Worm (Caenorhabditis elegans): Measurements from ENCODE around the gene Y49F6B.13.

The Y49F6B.13 gene

ce11 chrII:3476536-3476935 is 5.0 kb upstream of the Y49F6B.13 start:
- TF ChIP-seq dsc-1 (tag; optimal IDR thresholded peaks at IDR 0.05) = no peak
- TF ChIP-seq fos-1 (tag; optimal IDR thresholded peaks at IDR 0.05) = no peak
- TF ChIP-seq pag-3 (tag; optimal IDR thresholded peaks at IDR 0.05; ENCODE audit: borderline replicate concordance, insufficient read depth) = no peak
- no peak for TF ChIP-seq C04F5.9 (tag; optimal IDR thresholded peaks at IDR 0.05)
- no peak for TF ChIP-seq ztf-11 (tag; optimal IDR thresholded peaks at IDR 0.05)
- no peak for TF ChIP-seq ama-1 (optimal IDR thresholded peaks at IDR 0.05)
- no peak for TF ChIP-seq hpl-2 (GFP tag; optimal IDR thresholded peaks at IDR 0.05)
- no peak for TF ChIP-seq sup-37 (GFP tag; optimal IDR thresholded peaks at IDR 0.05)
- no peak for TF ChIP-seq nhr-77 (tag; optimal IDR thresholded peaks at IDR 0.05)
- TF ChIP-seq hlh-4 (tag; optimal IDR thresholded peaks at IDR 0.05) = no peak
- no peak for TF ChIP-seq mab-9 (GFP tag; IDR thresholded peaks at IDR 0.05)
- TF ChIP-seq vab-15 (tag; optimal IDR thresholded peaks at IDR 0.05) = no peak
- no peak for TF ChIP-seq rnt-1 (tag; optimal IDR thresholded peaks at IDR 0.05)
- no peak for TF ChIP-seq efl-3 (GFP tag; optimal IDR thresholded peaks at IDR 0.05)
- no peak for TF ChIP-seq ceh-82 (tag; optimal IDR thresholded peaks at IDR 0.05)
- no peak for TF ChIP-seq blmp-1 (tag; optimal IDR thresholded peaks at IDR 0.05)
- no peak for TF ChIP-seq nhr-90 (tag; optimal IDR thresholded peaks at IDR 0.05; ENCODE audit: poor library complexity)
- no peak for TF ChIP-seq efl-1 (optimal IDR thresholded peaks at IDR 0.05)
- TF ChIP-seq efl-1 (GFP tag; optimal IDR thresholded peaks at IDR 0.05 in 1 of 2) = no peak
- no peak for TF ChIP-seq ceh-88 (GFP tag; IDR thresholded peaks at IDR 0.05)
- no peak for TF ChIP-seq xbp-1 (tag; optimal IDR thresholded peaks at IDR 0.05)

- TF ChIP-seq rnt-1 (tag; optimal IDR thresholded peaks at IDR 0.05) (no peak), snu-23 (GFP tag; optimal IDR thresholded peaks at IDR 0.05) (no peak), lin-13 (GFP tag; optimal IDR thresholded peaks at IDR 0.05) (no peak), ceh-90 (tag; optimal IDR thresholded peaks at IDR 0.05) (no peak), egl-27 (tag; optimal IDR thresholded peaks at IDR 0.05) (no peak), ceh-63 (GFP tag; optimal IDR thresholded peaks at IDR 0.05) (no peak), hlh-17 (GFP tag; optimal IDR thresholded peaks at IDR 0.05; ENCODE audit: borderline replicate concordance) (no peak), grh-1 (GFP tag; IDR thresholded peaks at IDR 0.05) (no peak), nhr-77 (tag; optimal IDR thresholded peaks at IDR 0.05) (no peak), fkh-4 (tag; optimal IDR thresholded peaks at IDR 0.05; ENCODE audit: borderline replicate concordance) (no peak), unc-86 (tag; optimal IDR thresholded peaks at IDR 0.05) (no peak), ama-1 (optimal IDR thresholded peaks at IDR 0.05) (no peak), nhr-84 (tag; optimal IDR thresholded peaks at IDR 0.05) (no peak), sptf-1 (tag; optimal IDR thresholded peaks at IDR 0.05) (no peak), aha-1 (tag; optimal IDR thresholded peaks at IDR 0.05) (no peak)
Measured at ce11 chrII:3473744-3474143, 2.2 kb upstream of the Y49F6B.13 start, which contains the start of gene sdz-32. sdz-32 (plus strand) TSS chrII:3474044.

- no peak for TF ChIP-seq nhr-11 (tag; optimal IDR thresholded peaks at IDR 0.05)
- TF ChIP-seq fkh-10 (GFP tag; optimal IDR thresholded peaks at IDR 0.05) = no peak
- no peak for TF ChIP-seq alr-1 (tag; optimal IDR thresholded peaks at IDR 0.05; ENCODE audit: borderline replicate concordance)
- no peak for TF ChIP-seq elt-3 (tag; optimal IDR thresholded peaks at IDR 0.05)
- TF ChIP-seq xbp-1 (tag; optimal IDR thresholded peaks at IDR 0.05) = no peak
- no peak for TF ChIP-seq tbx-2 (tag; optimal IDR thresholded peaks at IDR 0.05)
Measured at ce11 chrII:3472817-3473216, 1.3 kb upstream of the Y49F6B.13 start, which contains the start of gene Y49F6B.6. Y49F6B.6 (plus strand) TSS chrII:3473117.

DNA sequence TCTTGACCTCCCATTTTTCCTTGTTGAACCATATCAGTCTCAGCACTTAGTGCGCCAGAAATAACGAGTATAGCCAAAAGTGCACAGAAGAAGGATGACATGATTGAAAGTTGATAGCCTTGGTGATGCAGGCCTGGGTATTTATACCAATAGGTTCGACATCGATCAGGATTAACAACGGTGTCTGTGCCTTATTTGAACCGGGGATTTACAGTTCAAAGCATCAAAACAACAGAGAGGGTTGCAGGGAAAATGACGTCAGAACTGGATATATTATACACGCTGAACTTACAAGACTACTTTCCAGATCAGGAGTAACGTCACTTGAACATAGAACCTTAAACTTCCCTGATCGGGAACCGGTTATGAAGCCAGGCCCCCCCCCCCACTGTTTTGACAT is 813 bp upstream of the Y49F6B.13 start, which contains the start of gene Y49F6B.12:
Y49F6B.12 (minus strand) TSS at position 101 of the 400 bp plus-strand sequence.
- no peak for TF ChIP-seq C04F5.9 (tag; optimal IDR thresholded peaks at IDR 0.05)
- no peak for TF ChIP-seq nhr-237 (tag; optimal IDR thresholded peaks at IDR 0.05)
- TF ChIP-seq zip-4 (GFP tag; optimal IDR thresholded peaks at IDR 0.05) = no peak
- TF ChIP-seq mdl-1 (tag; optimal IDR thresholded peaks at IDR 0.05) = no peak
- TF ChIP-seq unc-86 (tag; optimal IDR thresholded peaks at IDR 0.05) = no peak
- TF ChIP-seq isw-1 (GFP tag; IDR thresholded peaks at IDR 0.05) = no peak
- no peak for TF ChIP-seq xbp-1 (tag; optimal IDR thresholded peaks at IDR 0.05)
- no peak for TF ChIP-seq nhr-76 (tag; optimal IDR thresholded peaks at IDR 0.05)
- no peak for TF ChIP-seq tbx-2 (tag; optimal IDR thresholded peaks at IDR 0.05)
- TF ChIP-seq ceh-63 (GFP tag; optimal IDR thresholded peaks at IDR 0.05) = no peak

All from whole organism, L1 larva.